Worm (Caenorhabditis elegans) whole organism, L4 larva: ENCODE results near the gene div-1.
A peak's percentile ranks its signal among the peaks of the same experiment; 100 is the strongest.

ENCODE experiments used
- D1046.2 ChIP-seq: fragments of 200-800 bp; sonication (Bioruptor generic); IDR thresholded peaks from 2 replicates; pipeline ENCODE4 v1.3.6; 2022; ENCODE audit warnings: missing genetic modification characterization, missing compliant biosample characterization
- F37D6.2 ChIP-seq: sonication (generic microtip); optimal IDR thresholded peaks from 2 replicates; lab custom pipeline; 2016; ENCODE audit warnings: mild to moderate bottlenecking, missing genetic modification characterization, missing compliant biosample characterization
- F44E2.7 ChIP-seq: fragments of 200-800 bp; sonication (Bioruptor generic); IDR thresholded peaks from 2 replicates; pipeline ENCODE4 v2.1.2; 2022; ENCODE audit warnings: missing genetic modification characterization, missing compliant biosample characterization
- Y105C5A.15 ChIP-seq: fragments of 200-800 bp; sonication (Bioruptor generic); IDR thresholded peaks from 2 replicates; pipeline ENCODE4 v1.3.6; 2022; ENCODE audit warnings: missing genetic modification characterization, missing compliant biosample characterization
- ZK337.2 ChIP-seq: fragments of 200-800 bp; sonication (Bioruptor generic); IDR thresholded peaks from 2 replicates; pipeline ENCODE4 v1.3.6; 2022; ENCODE audit warnings: missing genetic modification reagents, missing genetic modification characterization, missing compliant biosample characterization
- aha-1 ChIP-seq: fragments of 150-350 bp; peaks from one replicate; lab custom pipeline; 2014; ENCODE audit warnings: missing biosample characterization, missing genetic modification characterization
- arid-1 ChIP-seq: fragments of 200-800 bp; sonication (Bioruptor generic); conservative IDR thresholded peaks from 2 replicates; pipeline ENCODE4 v1.3.6; 2022; ENCODE audit warnings: missing genetic modification reagents, missing genetic modification characterization, missing compliant biosample characterization
- ceh-32 ChIP-seq: sonication (generic microtip); optimal IDR thresholded peaks from 2 replicates; lab custom pipeline; 2016; ENCODE audit warnings: mild to moderate bottlenecking, missing genetic modification characterization, missing compliant biosample characterization; ENCODE audit not compliant: poor library complexity
- ceh-44 ChIP-seq: fragments of 200-800 bp; sonication (Bioruptor generic); IDR thresholded peaks from 2 replicates; pipeline ENCODE4 v1.3.6; 2022; ENCODE audit warnings: missing genetic modification reagents, missing genetic modification characterization, missing compliant biosample characterization
- ces-1 ChIP-seq: fragments of 150-350 bp; sonication (generic microtip); optimal IDR thresholded peaks from 4 replicates; lab custom pipeline; 2014; ENCODE audit warnings: missing biosample characterization, missing genetic modification reagents, missing genetic modification characterization
- cey-2 ChIP-seq: sonication (generic microtip); optimal IDR thresholded peaks from 3 replicates; lab custom pipeline; 2017; ENCODE audit warnings: missing genetic modification characterization, mild to moderate bottlenecking, missing compliant biosample characterization, antibody characterized with exemption, borderline replicate concordance; ENCODE audit not compliant: insufficient read depth
- daf-12 ChIP-seq: fragments of 150-350 bp; optimal IDR thresholded peaks from 2 replicates; lab custom pipeline; 2014; ENCODE audit warnings: missing biosample characterization, missing genetic modification reagents, missing genetic modification characterization
- dmd-6 ChIP-seq: fragments of 200-800 bp; sonication (Bioruptor generic); IDR thresholded peaks from 2 replicates; pipeline ENCODE4 v1.3.6; 2022; ENCODE audit warnings: missing genetic modification reagents, missing genetic modification characterization, missing compliant biosample characterization
- dpl-1 ChIP-seq: fragments of 150-350 bp; optimal IDR thresholded peaks from 2 replicates; lab custom pipeline; 2014; ENCODE audit warnings: missing biosample characterization, missing genetic modification reagents, missing genetic modification characterization
- egl-43 ChIP-seq: fragments of 200-800 bp; sonication (Bioruptor generic); IDR thresholded peaks from 2 replicates; pipeline ENCODE4 v1.3.6; 2022; ENCODE audit warnings: missing genetic modification reagents, missing genetic modification characterization, missing compliant biosample characterization
- fkh-10 ChIP-seq: fragments of 150-350 bp; optimal IDR thresholded peaks from 2 replicates; lab custom pipeline; 2014; ENCODE audit warnings: missing biosample characterization, missing genetic modification reagents, missing genetic modification characterization
- hlh-11 ChIP-seq: fragments of 200-800 bp; sonication (Bioruptor generic); optimal IDR thresholded peaks from 2 replicates; lab custom pipeline; 2018; ENCODE audit warnings: mild to moderate bottlenecking, missing genetic modification characterization, missing compliant biosample characterization
- hlh-30 ChIP-seq: sonication (generic microtip); optimal IDR thresholded peaks from 2 replicates; lab custom pipeline; 2017; ENCODE audit warnings: antibody characterized with exemption, mild to moderate bottlenecking, missing genetic modification characterization, missing compliant biosample characterization; ENCODE audit not compliant: insufficient read depth
- hmg-1.1 ChIP-seq: fragments of 200-800 bp; sonication (Bioruptor generic); IDR thresholded peaks from 2 replicates; pipeline ENCODE4 v1.3.6; 2022; ENCODE audit warnings: missing genetic modification reagents, missing genetic modification characterization, missing compliant biosample characterization
- lsy-2 ChIP-seq, 2 experiments: fragments of 150-350 bp in 1 of 2; sonication (generic microtip) in 1 of 2; optimal IDR thresholded peaks; 2 replicates each; lab custom pipeline; 2014 to 2017; ENCODE audit warnings: missing biosample characterization in 2 of 2, missing genetic modification characterization in 2 of 2
- mdl-1 ChIP-seq, 2 experiments: fragments of 150-350 bp in 1 of 2; sonication (generic microtip) in 1 of 2; optimal IDR thresholded peaks; 2 replicates each; lab custom pipeline; 2014 to 2017; ENCODE audit warnings: missing biosample characterization in 2 of 2, missing genetic modification characterization in 2 of 2
- mdt-29 ChIP-seq: fragments of 200-800 bp; sonication (Bioruptor generic); IDR thresholded peaks from 2 replicates; pipeline ENCODE4 v1.3.6; 2022; ENCODE audit warnings: missing genetic modification reagents, missing genetic modification characterization, missing compliant biosample characterization
- mep-1 ChIP-seq: fragments of 150-350 bp; sonication (generic microtip); optimal IDR thresholded peaks from 3 replicates; lab custom pipeline; 2014; ENCODE audit warnings: missing biosample characterization, missing genetic modification characterization
- mes-2 ChIP-seq: sonication (generic microtip); optimal IDR thresholded peaks from 2 replicates; lab custom pipeline; 2016; ENCODE audit warnings: missing genotype, mild to moderate bottlenecking, missing genetic modification characterization, missing compliant biosample characterization; ENCODE audit not compliant: poor library complexity, severe bottlenecking
- mxl-3 ChIP-seq: fragments of 200-800 bp; sonication (Bioruptor generic); optimal IDR thresholded peaks from 2 replicates; lab custom pipeline; 2018; ENCODE audit warnings: mild to moderate bottlenecking, missing genetic modification characterization, missing compliant biosample characterization
- nhr-10 ChIP-seq: fragments of 150-350 bp; optimal IDR thresholded peaks from 2 replicates; lab custom pipeline; 2014; ENCODE audit warnings: missing biosample characterization, missing genetic modification characterization
- nhr-11 ChIP-seq: fragments of 150-350 bp; optimal IDR thresholded peaks from 2 replicates; lab custom pipeline; 2014; ENCODE audit warnings: missing biosample characterization, missing genetic modification characterization
- nhr-28 ChIP-seq: fragments of 150-350 bp; optimal IDR thresholded peaks from 2 replicates; lab custom pipeline; 2014; ENCODE audit warnings: missing biosample characterization, missing genetic modification characterization
- nhr-41 ChIP-seq: fragments of 200-800 bp; sonication (Bioruptor generic); IDR thresholded peaks from 2 replicates; pipeline ENCODE4 v1.3.6; 2022; ENCODE audit warnings: missing genetic modification reagents, missing genetic modification characterization, missing compliant biosample characterization
- pha-4 ChIP-seq, 2 experiments: fragments of 150-350 bp in 1 of 2; fragments of 200-800 bp in 1 of 2; sonication (Bioruptor generic) in 1 of 2; IDR thresholded peaks in 1 of 2; optimal IDR thresholded peaks in 1 of 2; 2 replicates each; pipeline versions ENCODE4 v1.3.6 to Lab custom; 2014 to 2022; ENCODE audit warnings: missing genetic modification characterization in 2 of 2, missing genetic modification reagents in 2 of 2, missing biosample characterization in 1 of 2, missing compliant biosample characterization in 1 of 2
- rbr-2 ChIP-seq: sonication (generic microtip); optimal IDR thresholded peaks from 2 replicates; lab custom pipeline; 2016; ENCODE audit warnings: missing genotype, missing genetic modification characterization, missing compliant biosample characterization
- saeg-2 ChIP-seq: fragments of 200-800 bp; sonication (Bioruptor generic); IDR thresholded peaks from 2 replicates; pipeline ENCODE4 v1.3.6; 2022; ENCODE audit warnings: missing genetic modification reagents, missing genetic modification characterization, missing compliant biosample characterization
- sdz-12 ChIP-seq: fragments of 200-800 bp; sonication (Bioruptor generic); optimal IDR thresholded peaks from 2 replicates; lab custom pipeline; 2018; ENCODE audit warnings: mild to moderate bottlenecking, missing genetic modification characterization, missing compliant biosample characterization
- unc-62 ChIP-seq, 3 experiments: fragments of 150-350 bp in 1 of 3; sonication (generic microtip); optimal IDR thresholded peaks in 2 of 3; peaks in 1 of 3; 1 replicate in 1 of 3; 2 replicates in 2 of 3; lab custom pipeline; 2014 to 2017; ENCODE audit warnings: missing biosample characterization in 3 of 3, missing genetic modification characterization in 3 of 3, missing genetic modification reagents in 3 of 3, missing genotype in 1 of 3
- vab-7 ChIP-seq: fragments of 200-800 bp; sonication (Bioruptor generic); IDR thresholded peaks from 2 replicates; pipeline ENCODE4 v1.3.6; 2022; ENCODE audit warnings: missing genetic modification reagents, missing genetic modification characterization, missing compliant biosample characterization
- zag-1 ChIP-seq: fragments of 150-350 bp; optimal IDR thresholded peaks from 2 replicates; lab custom pipeline; 2014; ENCODE audit warnings: missing biosample characterization, missing genetic modification characterization
- zfp-2 ChIP-seq: sonication (generic microtip); optimal IDR thresholded peaks from 2 replicates; lab custom pipeline; 2016; ENCODE audit warnings: mild to moderate bottlenecking, missing genetic modification characterization, missing compliant biosample characterization
- zip-2 ChIP-seq: fragments of 150-350 bp; optimal IDR thresholded peaks from 2 replicates; lab custom pipeline; 2014; ENCODE audit warnings: missing biosample characterization, missing genetic modification characterization

Gene div-1

ce11 chrIII:10284214-10284613, 35.9 kb upstream of the div-1 start (continued):
- TF ChIP-seq vab-7 (GFP tag; lab: Robert Waterston, UW) (peak; percentile 59), egl-43 (GFP tag; lab: Robert Waterston, UW) (peak; percentile 65; the same call in 1 of the 2 replicates), cey-2 (tag; lab: Kevin White, UChicago) (no peak), D1046.2 (0 out of 2 replicates have a peak, but pooled peaks have one; percentile 72), F37D6.2 (tag; lab: Kevin White, UChicago) (peak; percentile 68), zag-1 (tag; lab: Kevin White, UChicago) (peak; percentile 33), mxl-3 (GFP tag; lab: Kevin White, UChicago) (peak; percentile 28), Y105C5A.15 (GFP tag; lab: Robert Waterston, UW) (no peak), dmd-6 (GFP tag; lab: Robert Waterston, UW) (peak; percentile 55), hmg-1.1 (GFP tag; lab: Robert Waterston, UW) (peak; percentile 74), nhr-11 (tag; lab: Kevin White, UChicago) (peak; percentile 13), lsy-2 (tag; optimal IDR thresholded peaks at IDR 0.05; lab: Kevin White, UChicago) (peak; percentile 46 to 58), mes-2 (tag; lab: Kevin White, UChicago) (peak; percentile 9), nhr-28 (tag; lab: Kevin White, UChicago) (no peak), sdz-12 (no peak), zfp-2 (tag; lab: Kevin White, UChicago) (no peak), fkh-10 (GFP tag; lab: Kevin White, UChicago) (peak; percentile 61), hlh-30 (peak; percentile 65), dpl-1 (GFP tag; lab: Kevin White, UChicago) (no peak), mdl-1 (tag; optimal IDR thresholded peaks at IDR 0.05; lab: Kevin White, UChicago) (peak; percentile 48 to 74), ces-1 (GFP tag; lab: Kevin White, UChicago) (peak; percentile 84), rbr-2 (tag; lab: Kevin White, UChicago) (peak; percentile 85)

- TF ChIP-seq dmd-6 (GFP tag; lab: Robert Waterston, UW) (no peak), saeg-2 (GFP tag; lab: Robert Waterston, UW) (no peak), ZK337.2 (GFP tag; lab: Robert Waterston, UW) (no peak), nhr-41 (no peak), fkh-10 (GFP tag; lab: Kevin White, UChicago) (no peak), pha-4 (GFP tag; IDR thresholded peaks at IDR 0.05; lab: Robert Waterston, UW) (no peak), pha-4 (tag; optimal IDR thresholded peaks at IDR 0.05; lab: Kevin White, UChicago) (no peak), zip-2 (tag; lab: Kevin White, UChicago) (no peak), mep-1 (no peak)
- TF ChIP-seq, all 104 proteins: peak for 0
These were observed 30.5 kb upstream of the div-1 start, which contains the start of gene pad-2 for ce11 chrIII:10278826-10279225. Gene pad-2, plus strand, starts transcription at chrIII:10279126.

- no peak for TF ChIP-seq arid-1 (GFP tag; lab: Robert Waterston, UW)
- no peak for TF ChIP-seq hlh-11 (tag; lab: Kevin White, UChicago)
- no peak for TF ChIP-seq daf-12 (tag; lab: Kevin White, UChicago)
- TF ChIP-seq F44E2.7 (GFP tag; lab: Robert Waterston, UW): no peak
- no peak for TF ChIP-seq ceh-44 (GFP tag; lab: Robert Waterston, UW)
- TF ChIP-seq ceh-32 (tag; lab: Kevin White, UChicago): no peak
- peak in 1 of 2 experiments; percentile 55 for TF ChIP-seq unc-62 (GFP tag; optimal IDR thresholded peaks at IDR 0.05 in 1 of 2; lab: Kevin White, UChicago)
- TF ChIP-seq unc-62 (tag; optimal IDR thresholded peaks at IDR 0.05; lab: Kevin White, UChicago): no peak
- peak; percentile 84 for TF ChIP-seq aha-1 (tag; lab: Kevin White, UChicago)
- no peak for TF ChIP-seq zip-2 (tag; lab: Kevin White, UChicago)
- TF ChIP-seq mdt-29 (GFP tag; lab: Robert Waterston, UW): no peak
- no peak for TF ChIP-seq nhr-10
These were observed 23.4 kb upstream of the div-1 start for ce11 chrIII:10271807-10272206.
